Worm (Caenorhabditis elegans): ENCODE results near the gene K07H8.12.

The K07H8.12 gene

ce11 chrIV:8259904-8260303, 16.6 kb downstream of the K07H8.12 start, which contains the start of gene K07H8.7:
K07H8.7 (minus strand) TSS chrIV:8260004.
- TF ChIP-seq skn-1 (tag; optimal IDR thresholded peaks at IDR 0.05): no peak
- TF ChIP-seq nhr-23 (tag; optimal IDR thresholded peaks at IDR 0.05): no peak
- no peak for TF ChIP-seq crh-2 (tag; optimal IDR thresholded peaks at IDR 0.05)
- no peak for TF ChIP-seq ama-1 (optimal IDR thresholded peaks at IDR 0.05)
- no peak for TF ChIP-seq unc-39 (tag; optimal IDR thresholded peaks at IDR 0.05)
- TF ChIP-seq aly-2 (tag; optimal IDR thresholded peaks at IDR 0.05): no peak
- no peak for TF ChIP-seq lin-13 (GFP tag; optimal IDR thresholded peaks at IDR 0.05)
- TF ChIP-seq ztf-1 (GFP tag; conservative IDR thresholded peaks at IDR 0.05): no peak
- no peak for TF ChIP-seq elt-3 (tag; optimal IDR thresholded peaks at IDR 0.05)
- no peak for TF ChIP-seq zag-1 (tag; optimal IDR thresholded peaks at IDR 0.05)
- TF ChIP-seq ztf-11 (tag; optimal IDR thresholded peaks at IDR 0.05): no peak
- TF ChIP-seq blmp-1 (tag; optimal IDR thresholded peaks at IDR 0.05; ENCODE audit: insufficient read depth): no peak
- TF ChIP-seq mab-5 (tag; optimal IDR thresholded peaks at IDR 0.05): no peak
- no peak for TF ChIP-seq lin-11 (tag; optimal IDR thresholded peaks at IDR 0.05)
- TF ChIP-seq mdl-1 (tag; optimal IDR thresholded peaks at IDR 0.05): no peak
- TF ChIP-seq ceh-82 (tag; optimal IDR thresholded peaks at IDR 0.05): no peak
- TF ChIP-seq fos-1 (tag; optimal IDR thresholded peaks at IDR 0.05): no peak
- TF ChIP-seq nhr-10 (tag; optimal IDR thresholded peaks at IDR 0.05): no peak
- TF ChIP-seq nhr-129 (tag; optimal IDR thresholded peaks at IDR 0.05): no peak

- TF ChIP-seq elt-1 (tag; optimal IDR thresholded peaks at IDR 0.05) (peak; percentile 89), fos-1 (tag; optimal IDR thresholded peaks at IDR 0.05) (peak; percentile 37), sma-9 (GFP tag; optimal IDR thresholded peaks at IDR 0.05) (peak; percentile 54), sma-9 (tag; optimal IDR thresholded peaks at IDR 0.05) (no peak), crh-2 (tag; optimal IDR thresholded peaks at IDR 0.05) (no peak)
Observed at ce11 chrIV:8255221-8255620, 21.3 kb downstream of the K07H8.12 start.

ce11 chrIV:8254193-8254592, 22.3 kb downstream of the K07H8.12 start:
- TF ChIP-seq sma-9 (GFP tag; optimal IDR thresholded peaks at IDR 0.05): no peak
- TF ChIP-seq sma-9 (tag; optimal IDR thresholded peaks at IDR 0.05): no peak
- no peak for TF ChIP-seq ceh-16 (tag; optimal IDR thresholded peaks at IDR 0.05)
- TF ChIP-seq lsy-2 (tag; optimal IDR thresholded peaks at IDR 0.05): peak in 1 of 2 experiments; percentile 0
- no peak for TF ChIP-seq aly-2 (tag; optimal IDR thresholded peaks at IDR 0.05)
- TF ChIP-seq nhr-21 (tag; optimal IDR thresholded peaks at IDR 0.05): peak; percentile 51

ce11 chrIV:8252856-8253255, 23.7 kb downstream of the K07H8.12 start:
- peak; percentile 66 for TF ChIP-seq fos-1 (tag; optimal IDR thresholded peaks at IDR 0.05)
- TF ChIP-seq nhr-10 (tag; optimal IDR thresholded peaks at IDR 0.05): no peak
- no peak for TF ChIP-seq nhr-11 (tag; optimal IDR thresholded peaks at IDR 0.05)
- TF ChIP-seq sem-4 (tag; optimal IDR thresholded peaks at IDR 0.05): peak; percentile 35
- TF ChIP-seq mdl-1 (tag; optimal IDR thresholded peaks at IDR 0.05): peak; percentile 52 to 66
- TF ChIP-seq nhr-23 (tag; optimal IDR thresholded peaks at IDR 0.05): no peak
- no peak for TF ChIP-seq nhr-12 (tag; optimal IDR thresholded peaks at IDR 0.05)
- TF ChIP-seq mab-5 (tag; optimal IDR thresholded peaks at IDR 0.05): peak; percentile 25
- TF ChIP-seq ztf-4 (tag; optimal IDR thresholded peaks at IDR 0.05): no peak
- TF ChIP-seq egl-27 (tag; optimal IDR thresholded peaks at IDR 0.05): no peak
- peak; percentile 45 to 65 for TF ChIP-seq lsy-2 (tag; optimal IDR thresholded peaks at IDR 0.05)
- TF ChIP-seq ama-1 (optimal IDR thresholded peaks at IDR 0.05): no peak
- peak; percentile 90 for TF ChIP-seq unc-55 (GFP tag; optimal IDR thresholded peaks at IDR 0.05)
- no peak for TF ChIP-seq nhr-6 (tag; optimal IDR thresholded peaks at IDR 0.05)
- TF ChIP-seq nhr-237 (tag; optimal IDR thresholded peaks at IDR 0.05): no peak
- peak; percentile 18 for TF ChIP-seq skn-1 (tag; optimal IDR thresholded peaks at IDR 0.05)
- peak; percentile 77 for TF ChIP-seq nhr-21 (tag; optimal IDR thresholded peaks at IDR 0.05)
- TF ChIP-seq unc-39 (tag; optimal IDR thresholded peaks at IDR 0.05): no peak
- peak; percentile 15 for TF ChIP-seq ceh-16 (tag; optimal IDR thresholded peaks at IDR 0.05)
- no peak for TF ChIP-seq aly-2 (tag; optimal IDR thresholded peaks at IDR 0.05)
- TF ChIP-seq lin-11 (tag; optimal IDR thresholded peaks at IDR 0.05): peak; percentile 66
- peak; percentile 46 for TF ChIP-seq lin-13 (GFP tag; optimal IDR thresholded peaks at IDR 0.05)
- TF ChIP-seq gmeb-1 (tag; optimal IDR thresholded peaks at IDR 0.05): peak; percentile 53
- no peak for TF ChIP-seq snpc-4 (tag; optimal IDR thresholded peaks at IDR 0.05)
- no peak for TF ChIP-seq nhr-77 (tag; optimal IDR thresholded peaks at IDR 0.05)
- TF ChIP-seq alr-1 (tag; optimal IDR thresholded peaks at IDR 0.05): no peak
- TF ChIP-seq F13H6.1 (tag; optimal IDR thresholded peaks at IDR 0.05): peak; percentile 63
- no peak for TF ChIP-seq elt-3 (tag; optimal IDR thresholded peaks at IDR 0.05)
- peak; percentile 75 for TF ChIP-seq sma-9 (GFP tag; optimal IDR thresholded peaks at IDR 0.05)
- no peak for TF ChIP-seq sma-9 (tag; optimal IDR thresholded peaks at IDR 0.05)
- TF ChIP-seq sma-3 (GFP tag; optimal IDR thresholded peaks at IDR 0.05): peak; percentile 56
- peak; percentile 47 for TF ChIP-seq Y55F3AM.14 (GFP tag; optimal IDR thresholded peaks at IDR 0.05)
- no peak for TF ChIP-seq ZK546.5 (tag; optimal IDR thresholded peaks at IDR 0.05)
- no peak for TF ChIP-seq elt-1 (tag; optimal IDR thresholded peaks at IDR 0.05)
- TF ChIP-seq R02D3.7 (tag; optimal IDR thresholded peaks at IDR 0.05): no peak
- TF ChIP-seq blmp-1 (tag; optimal IDR thresholded peaks at IDR 0.05; ENCODE audit: insufficient read depth): no peak
- TF ChIP-seq ceh-82 (tag; optimal IDR thresholded peaks at IDR 0.05): no peak
- TF ChIP-seq unc-62 (GFP tag; optimal IDR thresholded peaks at IDR 0.05): no peak
- no peak for TF ChIP-seq ztf-11 (tag; optimal IDR thresholded peaks at IDR 0.05)
- peak; percentile 62 for TF ChIP-seq C34F6.9 (tag; optimal IDR thresholded peaks at IDR 0.05)
- no peak for TF ChIP-seq lin-39 (tag; optimal IDR thresholded peaks at IDR 0.05)
